Fruit fly (Drosophila melanogaster): ENCODE data around the gene CG46280.

The CG46280 gene

dm6 chr3R:13078263-13078662 is 47.8 kb upstream of the CG46280 start (continued):
- no peak for TF ChIP-seq CG6854 (GFP tag; optimal IDR thresholded peaks at IDR 0.05)
- TF ChIP-seq Opbp (GFP tag; IDR thresholded peaks at IDR 0.05; ENCODE audit: partially characterized antibody) = peak; percentile 43; the same call in 2 of the 3 replicates
- no peak for TF ChIP-seq NC2α (GFP tag; optimal IDR thresholded peaks at IDR 0.05)
- TF ChIP-seq GATAe (GFP tag; conservative IDR thresholded peaks at IDR 0.05) = no peak
- TF ChIP-seq sc (optimal IDR thresholded peaks at IDR 0.05) = no peak
- no peak for TF ChIP-seq sc (GFP tag; optimal IDR thresholded peaks at IDR 0.05)
- TF ChIP-seq br (optimal IDR thresholded peaks at IDR 0.05) = no peak
- TF ChIP-seq CG10321 (GFP tag; IDR thresholded peaks at IDR 0.05) = no peak
- TF ChIP-seq CG12219 (GFP tag; optimal IDR thresholded peaks at IDR 0.05) = no peak
- TF ChIP-seq BEAF-32 (GFP tag; optimal IDR thresholded peaks at IDR 0.05) = no peak
- no peak for TF ChIP-seq Abd-B (GFP tag; optimal IDR thresholded peaks at IDR 0.05)
- TF ChIP-seq wdn (GFP tag; IDR thresholded peaks at IDR 0.05) = no peak
- no peak for TF ChIP-seq pum (GFP tag; optimal IDR thresholded peaks at IDR 0.05)
- no peak for TF ChIP-seq CG7963 (GFP tag; IDR thresholded peaks at IDR 0.05; ENCODE audit: partially characterized antibody)
- no peak for TF ChIP-seq CG12071 (GFP tag; optimal IDR thresholded peaks at IDR 0.05)
- peak in 1 of 3 experiments; percentile 3 for TF ChIP-seq lola (GFP tag; optimal IDR thresholded peaks at IDR 0.05)
- no peak for TF ChIP-seq Meics (GFP tag; optimal IDR thresholded peaks at IDR 0.05)
- TF ChIP-seq en (GFP tag; optimal IDR thresholded peaks at IDR 0.05) = no peak
- TF ChIP-seq sens (GFP tag) = peak; percentile 85
- peak; percentile 78 for TF ChIP-seq E2f2 (GFP tag; IDR thresholded peaks at IDR 0.05)
- TF ChIP-seq CG7987 (GFP tag; optimal IDR thresholded peaks at IDR 0.05) = no peak
- no peak for TF ChIP-seq kni (GFP tag; optimal IDR thresholded peaks at IDR 0.05)
- no peak for TF ChIP-seq CG4820 (GFP tag; optimal IDR thresholded peaks at IDR 0.05)
- TF ChIP-seq CG1602 (GFP tag; optimal IDR thresholded peaks at IDR 0.05) = peak; percentile 36
- TF ChIP-seq cas (GFP tag; IDR thresholded peaks at IDR 0.05) = no peak
- no peak for TF ChIP-seq cwo (GFP tag; optimal IDR thresholded peaks at IDR 0.05)
- TF ChIP-seq knrl (GFP tag; IDR thresholded peaks at IDR 0.05; ENCODE audit: partially characterized antibody) = peak; percentile 62; the same call in 1 of the 3 replicates
- no peak for TF ChIP-seq CG7372 (GFP tag; IDR thresholded peaks at IDR 0.05)
- TF ChIP-seq sug (tag; optimal IDR thresholded peaks at IDR 0.05) = no peak
- TF ChIP-seq org-1 (GFP tag; optimal IDR thresholded peaks at IDR 0.05) = no peak
- no peak for TF ChIP-seq CG10565 (GFP tag; optimal IDR thresholded peaks at IDR 0.05)
- no peak for TF ChIP-seq trh (GFP tag; optimal IDR thresholded peaks at IDR 0.05)
- TF ChIP-seq gem (tag; optimal IDR thresholded peaks at IDR 0.05) = no peak
- no peak for TF ChIP-seq D19B (GFP tag; optimal IDR thresholded peaks at IDR 0.05)
- no peak for TF ChIP-seq Dad (GFP tag; optimal IDR thresholded peaks at IDR 0.05)
- TF ChIP-seq CG7928 (GFP tag; optimal IDR thresholded peaks at IDR 0.05) = no peak
- no peak for TF ChIP-seq CG7839 (tag; optimal IDR thresholded peaks at IDR 0.05)
- peak; percentile 64 for TF ChIP-seq Xbp1 (GFP tag; optimal IDR thresholded peaks at IDR 0.05)
- no peak for TF ChIP-seq dmrt99B (tag; optimal IDR thresholded peaks at IDR 0.05)
- TF ChIP-seq klu (GFP tag; IDR thresholded peaks at IDR 0.05) = no peak
- TF ChIP-seq MTF-1 (GFP tag; optimal IDR thresholded peaks at IDR 0.05; ENCODE audit: borderline replicate concordance) = no peak
- no peak for TF ChIP-seq CG4617 (GFP tag; optimal IDR thresholded peaks at IDR 0.05; ENCODE audit: borderline replicate concordance)
- peak; percentile 5 for TF ChIP-seq pzg (GFP tag; optimal IDR thresholded peaks at IDR 0.05)
- no peak for TF ChIP-seq tx (GFP tag; optimal IDR thresholded peaks at IDR 0.05)
- TF ChIP-seq CG1024 (GFP tag; IDR thresholded peaks at IDR 0.05) = no peak
- TF ChIP-seq CG3065 (GFP tag; optimal IDR thresholded peaks at IDR 0.05) = no peak
- TF ChIP-seq C15 (GFP tag; IDR thresholded peaks at IDR 0.05) = no peak
- TF ChIP-seq prd (optimal IDR thresholded peaks at IDR 0.05) = no peak
- no peak for TF ChIP-seq prd (GFP tag; IDR thresholded peaks at IDR 0.05)
- TF ChIP-seq pros (GFP tag; optimal IDR thresholded peaks at IDR 0.05) = no peak
- no peak for TF ChIP-seq CG11696 (GFP tag; IDR thresholded peaks at IDR 0.05)
- TF ChIP-seq CG9932 (GFP tag; IDR thresholded peaks at IDR 0.05) = peak; percentile 63

All from whole organism, embryonic.